Fruit fly (Drosophila melanogaster) whole organism, prepupa: Measurements from ENCODE around the gene Mzt1.

Source experiments
- Blimp-1 ChIP-seq: fragments of 200-800 bp; sonication (Bioruptor generic); optimal IDR thresholded peaks from 3 replicates; lab custom pipeline; 2017; ENCODE audit warnings: missing biosample characterization, missing genetic modification characterization, mild to moderate bottlenecking, moderate library complexity, missing genetic modification reagents
- CG6808 ChIP-seq: fragments of 200-800 bp; sonication (Bioruptor generic); optimal IDR thresholded peaks from 3 replicates; lab custom pipeline; 2017; ENCODE audit warnings: missing biosample characterization, missing genetic modification characterization, mild to moderate bottlenecking, moderate library complexity, missing genetic modification reagents
- Eip75B ChIP-seq: fragments of 200-800 bp; sonication (Bioruptor generic); optimal IDR thresholded peaks from 3 replicates; lab custom pipeline; 2016; ENCODE audit warnings: missing biosample characterization, missing genetic modification characterization
- Hr39 ChIP-seq: fragments of 200-800 bp; sonication (Bioruptor generic); optimal IDR thresholded peaks from 2 replicates; lab custom pipeline; 2016; ENCODE audit warnings: missing biosample characterization, missing genetic modification characterization
- OdsH ChIP-seq: fragments of 200-800 bp; sonication (Bioruptor generic); optimal IDR thresholded peaks from 3 replicates; lab custom pipeline; 2016; ENCODE audit warnings: missing biosample characterization, missing genetic modification characterization
- achi ChIP-seq: fragments of 200-800 bp; sonication (Bioruptor generic); optimal IDR thresholded peaks from 3 replicates; lab custom pipeline; 2016; ENCODE audit warnings: missing biosample characterization, missing genetic modification characterization
- vri ChIP-seq: fragments of 200-800 bp; sonication (Bioruptor generic); optimal IDR thresholded peaks from 3 replicates; lab custom pipeline; 2016; ENCODE audit warnings: missing biosample characterization, mild to moderate bottlenecking, missing genetic modification characterization

DNA sequence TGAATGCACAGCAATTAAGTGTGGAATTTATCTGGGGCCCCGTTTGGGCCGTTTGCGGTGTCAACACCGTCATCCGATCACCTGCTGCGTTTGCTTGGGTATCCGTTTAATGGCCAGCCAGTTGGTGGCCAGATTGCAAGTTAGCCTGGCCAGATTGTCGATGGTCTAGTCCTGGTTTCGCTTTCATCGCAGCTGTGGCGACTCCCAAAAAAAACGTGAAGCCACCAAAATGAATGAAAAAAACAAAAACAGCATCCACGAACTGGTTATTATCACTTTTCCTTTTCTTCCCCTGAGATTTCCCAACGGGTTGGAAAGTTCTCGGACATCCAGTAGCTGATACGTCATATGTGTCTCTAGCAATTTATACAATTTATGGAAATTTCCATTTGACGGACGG lies 48.5 kb downstream of the Mzt1 start:
- TF ChIP-seq OdsH (GFP tag; lab: Kevin White, UChicago) (no peak), Eip75B (GFP tag; lab: Kevin White, UChicago) (no peak), vri (GFP tag; lab: Kevin White, UChicago) (no peak), Blimp-1 (GFP tag; lab: Kevin White, UChicago) (no peak), CG6808 (GFP tag; lab: Kevin White, UChicago) (no peak), achi (GFP tag; lab: Kevin White, UChicago) (no peak), Hr39 (GFP tag; lab: Kevin White, UChicago) (no peak)
